Worm (Caenorhabditis elegans) whole organism, late embryonic: Measurements from ENCODE around the gene cmd-1.

Source experiments
- F13H6.1 ChIP-seq: sonication (generic microtip); optimal IDR thresholded peaks from 2 replicates; lab custom pipeline; 2016; ENCODE audit warnings: missing genetic modification characterization, missing compliant biosample characterization
- ama-1 ChIP-seq: fragments of 150-350 bp; optimal IDR thresholded peaks from 2 replicates; lab custom pipeline; 2014
- ceh-2 ChIP-seq: sonication (generic microtip); optimal IDR thresholded peaks from 2 replicates; lab custom pipeline; 2016; ENCODE audit warnings: missing genotype, missing genetic modification characterization, missing compliant biosample characterization
- ceh-22 ChIP-seq: sonication (generic microtip); optimal IDR thresholded peaks from 2 replicates; lab custom pipeline; 2017; ENCODE audit warnings: missing biosample characterization, missing genetic modification characterization
- che-1 ChIP-seq: sonication (generic microtip); optimal IDR thresholded peaks from 2 replicates; lab custom pipeline; 2016; ENCODE audit warnings: mild to moderate bottlenecking, missing genetic modification characterization, missing compliant biosample characterization
- ets-4 ChIP-seq: sonication (generic microtip); optimal IDR thresholded peaks from 2 replicates; lab custom pipeline; 2016; ENCODE audit warnings: missing genetic modification characterization, missing compliant biosample characterization
- nhr-11 ChIP-seq: fragments of 150-350 bp; optimal IDR thresholded peaks from 2 replicates; lab custom pipeline; 2014; ENCODE audit warnings: missing biosample characterization, missing genetic modification characterization
- pha-4 ChIP-seq: fragments of 150-350 bp; optimal IDR thresholded peaks from 2 replicates; lab custom pipeline; 2018; ENCODE audit warnings: missing biosample characterization, missing genetic modification reagents, missing genetic modification characterization
- pqm-1 ChIP-seq: sonication (generic microtip); optimal IDR thresholded peaks from 2 replicates; lab custom pipeline; 2016; ENCODE audit warnings: missing genetic modification characterization, missing compliant biosample characterization

- TF ChIP-seq nhr-11 (tag; lab: Kevin White, UChicago) (no peak), ceh-22 (tag; lab: Kevin White, UChicago) (no peak), ama-1 (lab: Kevin White, UChicago) (no peak), ceh-2 (tag; lab: Kevin White, UChicago) (no peak), F13H6.1 (no peak), ets-4 (tag; lab: Kevin White, UChicago) (no peak), pqm-1 (tag; lab: Kevin White, UChicago) (no peak), pha-4 (tag; lab: Kevin White, UChicago) (no peak), che-1 (tag; lab: Kevin White, UChicago) (no peak)
Observed at ce11 chrV:1206971-1207370, 50.9 kb downstream of the cmd-1 start, which contains the start of gene Y50D4A.5.
